Worm (Caenorhabditis elegans) whole organism, L2 larva: ENCODE measurements around the gene fut-4.

Experiments
- F13H6.1 ChIP-seq: sonication (generic microtip); optimal IDR thresholded peaks from 2 replicates; lab custom pipeline; 2016; ENCODE audit warnings: missing genetic modification characterization, missing compliant biosample characterization
- R02D3.7 ChIP-seq: fragments of 150-350 bp; optimal IDR thresholded peaks from 2 replicates; lab custom pipeline; 2014; ENCODE audit warnings: missing biosample characterization, missing genetic modification characterization
- Y55F3AM.14 ChIP-seq: fragments of 200-800 bp; sonication (Bioruptor generic); optimal IDR thresholded peaks from 2 replicates; lab custom pipeline; 2018; ENCODE audit warnings: mild to moderate bottlenecking, missing genetic modification characterization, missing compliant biosample characterization
- ZK546.5 ChIP-seq: sonication (generic microtip); optimal IDR thresholded peaks from 2 replicates; lab custom pipeline; 2017; ENCODE audit warnings: missing biosample characterization, missing genetic modification characterization
- alr-1 ChIP-seq: fragments of 150-350 bp; optimal IDR thresholded peaks from 2 replicates; lab custom pipeline; 2014; ENCODE audit warnings: missing biosample characterization, missing genetic modification characterization
- aly-2 ChIP-seq: fragments of 150-350 bp; optimal IDR thresholded peaks from 2 replicates; lab custom pipeline; 2014; ENCODE audit warnings: missing biosample characterization, missing genetic modification characterization
- ama-1 ChIP-seq: fragments of 150-350 bp; optimal IDR thresholded peaks from 2 replicates; lab custom pipeline; 2018; ENCODE audit warnings: inconsistent platforms
- ceh-16 ChIP-seq: fragments of 150-350 bp; optimal IDR thresholded peaks from 2 replicates; lab custom pipeline; 2014; ENCODE audit warnings: missing biosample characterization, missing genetic modification characterization
- ceh-82 ChIP-seq: fragments of 150-350 bp; optimal IDR thresholded peaks from 2 replicates; lab custom pipeline; 2014; ENCODE audit warnings: missing biosample characterization, missing genetic modification characterization
- crh-2 ChIP-seq: sonication (generic microtip); optimal IDR thresholded peaks from 2 replicates; lab custom pipeline; 2017; ENCODE audit warnings: missing biosample characterization, missing genetic modification characterization
- dmd-4 ChIP-seq: sonication (generic microtip); optimal IDR thresholded peaks from 2 replicates; lab custom pipeline; 2017; ENCODE audit warnings: missing biosample characterization, missing genetic modification characterization
- egl-27 ChIP-seq: sonication (generic microtip); optimal IDR thresholded peaks from 3 replicates; lab custom pipeline; 2017; ENCODE audit warnings: missing biosample characterization, missing genetic modification reagents, missing genetic modification characterization
- elt-1 ChIP-seq: fragments of 150-350 bp; optimal IDR thresholded peaks from 2 replicates; lab custom pipeline; 2014; ENCODE audit warnings: missing biosample characterization, missing genetic modification characterization
- elt-3 ChIP-seq: sonication (generic microtip); optimal IDR thresholded peaks from 2 replicates; lab custom pipeline; 2017; ENCODE audit warnings: missing biosample characterization, missing genetic modification characterization
- fos-1 ChIP-seq: fragments of 150-350 bp; optimal IDR thresholded peaks from 2 replicates; lab custom pipeline; 2014; ENCODE audit warnings: missing biosample characterization, missing genetic modification characterization
- lin-11 ChIP-seq: fragments of 150-350 bp; sonication (generic microtip); optimal IDR thresholded peaks from 2 replicates; lab custom pipeline; 2014; ENCODE audit warnings: missing biosample characterization, missing genetic modification characterization, inconsistent platforms, mixed read lengths
- lin-13 ChIP-seq: fragments of 150-350 bp; optimal IDR thresholded peaks from 2 replicates; lab custom pipeline; 2014; ENCODE audit warnings: missing biosample characterization, missing genetic modification reagents, missing genetic modification characterization
- lsy-2 ChIP-seq, 2 experiments: fragments of 150-350 bp in 1 of 2; sonication (generic microtip) in 1 of 2; optimal IDR thresholded peaks; 2 replicates each; lab custom pipeline; 2014 to 2017; ENCODE audit warnings: missing biosample characterization in 2 of 2, missing genetic modification characterization in 2 of 2
- mdl-1 ChIP-seq, 2 experiments: fragments of 150-350 bp in 1 of 2; sonication (generic microtip) in 1 of 2; optimal IDR thresholded peaks; 2 replicates each; lab custom pipeline; 2017; ENCODE audit warnings: missing biosample characterization in 2 of 2, missing genetic modification characterization in 2 of 2
- nhr-12 ChIP-seq: fragments of 150-350 bp; optimal IDR thresholded peaks from 2 replicates; lab custom pipeline; 2014; ENCODE audit warnings: missing biosample characterization, missing genetic modification characterization
- nhr-129 ChIP-seq: fragments of 150-350 bp; optimal IDR thresholded peaks from 2 replicates; lab custom pipeline; 2014; ENCODE audit warnings: missing biosample characterization, missing genetic modification characterization
- nhr-21 ChIP-seq: fragments of 150-350 bp; optimal IDR thresholded peaks from 2 replicates; lab custom pipeline; 2014; ENCODE audit warnings: missing biosample characterization, missing genetic modification characterization
- nhr-23 ChIP-seq: fragments of 150-350 bp; optimal IDR thresholded peaks from 2 replicates; lab custom pipeline; 2014; ENCODE audit warnings: missing biosample characterization, missing genetic modification reagents, missing genetic modification characterization
- nhr-237 ChIP-seq: fragments of 150-350 bp; optimal IDR thresholded peaks from 2 replicates; lab custom pipeline; 2014; ENCODE audit warnings: missing biosample characterization, missing genetic modification characterization
- nhr-25 ChIP-seq: fragments of 150-350 bp; sonication (generic microtip); optimal IDR thresholded peaks from 3 replicates; lab custom pipeline; 2014; ENCODE audit warnings: missing biosample characterization, missing genetic modification characterization
- nhr-6 ChIP-seq: fragments of 150-350 bp; optimal IDR thresholded peaks from 2 replicates; lab custom pipeline; 2014; ENCODE audit warnings: missing biosample characterization, missing genetic modification characterization
- nhr-77 ChIP-seq: fragments of 150-350 bp; optimal IDR thresholded peaks from 2 replicates; lab custom pipeline; 2014; ENCODE audit warnings: missing biosample characterization, missing genetic modification characterization
- peb-1 ChIP-seq: fragments of 150-350 bp; optimal IDR thresholded peaks from 2 replicates; lab custom pipeline; 2014; ENCODE audit warnings: missing biosample characterization, missing genetic modification characterization
- sem-4 ChIP-seq: fragments of 150-350 bp; optimal IDR thresholded peaks from 2 replicates; lab custom pipeline; 2014; ENCODE audit warnings: missing biosample characterization, missing genetic modification reagents, missing genetic modification characterization
- sma-3 ChIP-seq: sonication (generic microtip); optimal IDR thresholded peaks from 2 replicates; lab custom pipeline; 2016; ENCODE audit warnings: missing genetic modification reagents, missing genetic modification characterization, missing compliant biosample characterization
- sma-9 ChIP-seq, 2 experiments: fragments of 150-350 bp in 1 of 2; sonication (generic microtip) in 1 of 2; optimal IDR thresholded peaks; 2 replicates each; lab custom pipeline; 2014 to 2016; ENCODE audit warnings: missing genetic modification characterization in 2 of 2, mild to moderate bottlenecking in 1 of 2, missing biosample characterization in 1 of 2, missing compliant biosample characterization in 1 of 2, missing genetic modification reagents in 1 of 2, moderate library complexity in 1 of 2
- snpc-4 ChIP-seq: fragments of 150-350 bp; optimal IDR thresholded peaks from 2 replicates; lab custom pipeline; 2014; ENCODE audit warnings: missing biosample characterization, missing genetic modification characterization
- unc-55 ChIP-seq: fragments of 150-350 bp; sonication (generic microtip); optimal IDR thresholded peaks from 3 replicates; lab custom pipeline; 2014; ENCODE audit warnings: missing biosample characterization, missing genetic modification reagents, missing genetic modification characterization
- zag-1 ChIP-seq: fragments of 150-350 bp; optimal IDR thresholded peaks from 2 replicates; lab custom pipeline; 2014; ENCODE audit warnings: missing biosample characterization, missing genetic modification characterization
- ztf-1 ChIP-seq: fragments of 200-800 bp; sonication (Bioruptor generic); conservative IDR thresholded peaks from 2 replicates; pipeline ENCODE4 v1.3.6; 2022; ENCODE audit warnings: missing genetic modification characterization, missing compliant biosample characterization
- ztf-11 ChIP-seq: sonication (generic microtip); optimal IDR thresholded peaks from 2 replicates; lab custom pipeline; 2017; ENCODE audit warnings: missing biosample characterization, missing genetic modification characterization

Gene fut-4

DNA sequence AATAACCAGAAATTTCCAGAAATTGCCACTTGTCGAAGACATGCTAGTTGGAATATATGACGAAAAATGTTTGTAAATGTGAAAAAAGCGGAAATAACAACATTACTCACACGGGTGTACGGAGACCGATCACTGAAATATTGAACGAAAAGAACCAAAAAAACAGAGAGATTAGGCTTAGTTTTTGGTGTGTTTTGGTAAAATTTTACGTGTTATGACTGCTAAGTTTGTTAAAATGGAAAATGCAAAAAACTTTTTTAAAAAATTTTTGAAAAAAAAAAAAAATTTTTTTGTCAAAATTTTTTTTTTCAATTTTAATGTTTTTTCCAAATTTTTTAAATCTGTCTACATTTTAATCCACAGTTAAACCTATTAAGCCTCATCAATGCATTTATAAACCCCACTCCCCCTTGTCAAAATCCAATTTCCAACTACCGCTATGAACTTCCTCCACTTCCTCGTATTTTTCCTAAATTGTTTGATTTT lies at the start of gene fut-4, which contains the start of gene K12H6.10:
TSS of gene fut-4 (minus strand) at position 101 of the 486 bp plus-strand sequence.
TSS of gene K12H6.10 (plus strand) at position 436 of the 486 bp plus-strand sequence.
- no peak for TF ChIP-seq nhr-12 (tag; lab: Kevin White, UChicago)
- no peak for TF ChIP-seq unc-55 (GFP tag; lab: Kevin White, UChicago)
- TF ChIP-seq elt-3 (tag; lab: Kevin White, UChicago): no peak
- no peak for TF ChIP-seq lsy-2 (tag; optimal IDR thresholded peaks at IDR 0.05; lab: Kevin White, UChicago)
- TF ChIP-seq nhr-21: no peak
- TF ChIP-seq nhr-25: no peak
- no peak for TF ChIP-seq peb-1 (tag; lab: Kevin White, UChicago)
- no peak for TF ChIP-seq aly-2
- TF ChIP-seq ceh-82 (tag; lab: Kevin White, UChicago): no peak
- no peak for TF ChIP-seq sem-4 (tag; lab: Kevin White, UChicago)
- TF ChIP-seq ceh-16 (tag; lab: Kevin White, UChicago): no peak
- no peak for TF ChIP-seq nhr-23 (tag; lab: Kevin White, UChicago)
- TF ChIP-seq fos-1 (tag; lab: Kevin White, UChicago): no peak
- TF ChIP-seq nhr-237 (tag; lab: Kevin White, UChicago): no peak

ce11 chrII:2871816-2872215 lies 49.5 kb upstream of the fut-4 start, which contains the start of gene Y110A2AL.10:
Gene Y110A2AL.10 (minus strand): TSS chrII:2871916.
- TF ChIP-seq F13H6.1 (tag; lab: Kevin White, UChicago) (no peak), aly-2 (no peak), nhr-129 (tag; lab: Kevin White, UChicago) (no peak), ama-1 (lab: Kevin White, UChicago) (no peak), ceh-16 (tag; lab: Kevin White, UChicago) (no peak), sma-9 (GFP tag; optimal IDR thresholded peaks at IDR 0.05; lab: Kevin White, UChicago) (no peak), sma-9 (tag; optimal IDR thresholded peaks at IDR 0.05; lab: Kevin White, UChicago) (no peak), elt-3 (tag; lab: Kevin White, UChicago) (no peak), lin-11 (tag; lab: Kevin White, UChicago) (no peak), Y55F3AM.14 (no peak), crh-2 (tag; lab: Kevin White, UChicago) (no peak), nhr-77 (no peak), lsy-2 (tag; optimal IDR thresholded peaks at IDR 0.05; lab: Kevin White, UChicago) (no peak), mdl-1 (tag; optimal IDR thresholded peaks at IDR 0.05; lab: Kevin White, UChicago) (no peak)

DNA sequence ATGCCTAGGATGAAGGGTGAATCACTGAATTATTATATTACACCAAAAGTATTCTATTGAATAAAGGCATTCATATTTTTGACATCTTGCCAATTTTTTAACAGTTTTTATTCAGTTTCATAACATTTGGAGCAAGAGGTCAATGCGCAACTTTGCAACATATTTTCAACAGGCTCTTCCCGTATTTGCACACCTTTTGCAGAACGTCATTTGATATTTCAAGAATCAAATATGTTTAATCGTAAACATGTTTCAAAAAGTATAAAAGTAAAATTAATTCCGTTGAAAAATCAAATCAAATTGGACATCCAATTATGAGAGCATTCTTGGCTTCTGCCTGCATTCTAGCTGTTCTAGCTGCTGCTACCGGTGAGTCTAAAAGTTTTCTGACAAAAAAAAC lies 45.4 kb upstream of the fut-4 start, which contains the start of gene Y110A2AL.2:
TSS of gene Y110A2AL.2 (plus strand) at position 301 of the 400 bp plus-strand sequence.
- TF ChIP-seq fos-1 (tag; lab: Kevin White, UChicago): no peak
- TF ChIP-seq nhr-77: no peak
- no peak for TF ChIP-seq snpc-4 (tag; lab: Kevin White, UChicago)
- TF ChIP-seq ZK546.5: no peak
- TF ChIP-seq ceh-82 (tag; lab: Kevin White, UChicago): no peak
- TF ChIP-seq nhr-12 (tag; lab: Kevin White, UChicago): no peak
- TF ChIP-seq lin-13 (GFP tag; lab: Kevin White, UChicago): no peak
- no peak for TF ChIP-seq elt-3 (tag; lab: Kevin White, UChicago)
- no peak for TF ChIP-seq ztf-11 (tag; lab: Kevin White, UChicago)
- TF ChIP-seq nhr-6 (tag; lab: Kevin White, UChicago): no peak
- TF ChIP-seq aly-2: no peak
- no peak for TF ChIP-seq Y55F3AM.14
- TF ChIP-seq crh-2 (tag; lab: Kevin White, UChicago): no peak
- no peak for TF ChIP-seq nhr-129 (tag; lab: Kevin White, UChicago)
- no peak for TF ChIP-seq zag-1
- no peak for TF ChIP-seq dmd-4
- no peak for TF ChIP-seq egl-27 (tag; lab: Kevin White, UChicago)
- TF ChIP-seq ztf-1 (GFP tag; lab: Robert Waterston, UW): no peak
- no peak for TF ChIP-seq sma-3 (GFP tag; lab: Kevin White, UChicago)

- TF ChIP-seq Y55F3AM.14: no peak
- TF ChIP-seq snpc-4 (tag; lab: Kevin White, UChicago): no peak
- TF ChIP-seq elt-1 (tag; lab: Kevin White, UChicago): no peak
- no peak for TF ChIP-seq elt-3 (tag; lab: Kevin White, UChicago)
- no peak for TF ChIP-seq R02D3.7
- TF ChIP-seq sem-4 (tag; lab: Kevin White, UChicago): no peak
- TF ChIP-seq peb-1 (tag; lab: Kevin White, UChicago): no peak
- TF ChIP-seq ztf-11 (tag; lab: Kevin White, UChicago): no peak
- TF ChIP-seq ceh-16 (tag; lab: Kevin White, UChicago): no peak
- no peak for TF ChIP-seq zag-1
- no peak for TF ChIP-seq alr-1 (tag; lab: Kevin White, UChicago)
Measured at ce11 chrII:2866541-2867124, 44.3 kb upstream of the fut-4 start, which contains the start of the genes Y110A2AL.9 and Y110A2AL.3. Gene Y110A2AL.9 (minus strand): TSS chrII:2866641. Gene Y110A2AL.3 (plus strand): TSS chrII:2867074.
